Fruit fly (Drosophila melanogaster) whole organism, embryonic: ENCODE results near the gene CG3841.

Source experiments
- Abd-B ChIP-seq: fragments of 200-800 bp; sonication (Bioruptor generic); optimal IDR thresholded peaks from 2 replicates; lab custom pipeline; 2018; ENCODE audit warnings: missing biosample characterization, mild to moderate bottlenecking, missing genetic modification characterization, moderate library complexity
- Bgb ChIP-seq: fragments of 200-800 bp; sonication (Bioruptor generic); IDR thresholded peaks from 2 replicates; pipeline ENCODE4 v1.3.6; 2022; ENCODE audit warnings: missing biosample characterization, missing genetic modification characterization; ENCODE audit not compliant: partially characterized antibody
- CG10321 ChIP-seq: fragments of 200-800 bp; sonication (Bioruptor generic); IDR thresholded peaks from 2 replicates; pipeline ENCODE4 v1.3.6; 2022; ENCODE audit warnings: missing biosample characterization, missing genetic modification characterization
- CG10979 ChIP-seq: fragments of 200-800 bp; sonication (Bioruptor generic); optimal IDR thresholded peaks from 2 replicates; lab custom pipeline; 2018; ENCODE audit warnings: missing biosample characterization, mild to moderate bottlenecking, missing genetic modification characterization, moderate library complexity
- CG12104 ChIP-seq: fragments of 200-800 bp; sonication (Bioruptor generic); optimal IDR thresholded peaks from 3 replicates; lab custom pipeline; 2016; ENCODE audit warnings: missing biosample characterization, missing genetic modification characterization
- CG16813 ChIP-seq: fragments of 200-800 bp; sonication (Bioruptor generic); IDR thresholded peaks from 3 replicates; pipeline ENCODE4 v1.3.6; 2022; ENCODE audit warnings: missing biosample characterization, missing genetic modification characterization; ENCODE audit not compliant: partially characterized antibody
- CG17359 ChIP-seq: fragments of 200-800 bp; sonication (Bioruptor generic); optimal IDR thresholded peaks from 3 replicates; lab custom pipeline; 2018; ENCODE audit warnings: missing biosample characterization, mild to moderate bottlenecking, missing genetic modification characterization, moderate library complexity
- CG17385 ChIP-seq: fragments of 200-800 bp; sonication (Bioruptor generic); optimal IDR thresholded peaks from 3 replicates; lab custom pipeline; 2018; ENCODE audit warnings: missing biosample characterization, mild to moderate bottlenecking, missing genetic modification characterization
- CG2120 ChIP-seq: fragments of 200-800 bp; sonication (Bioruptor generic); optimal IDR thresholded peaks from 3 replicates; lab custom pipeline; 2016; ENCODE audit warnings: missing biosample characterization, missing genetic modification characterization
- CG30403 ChIP-seq: fragments of 200-800 bp; sonication (Bioruptor generic); optimal IDR thresholded peaks from 3 replicates; lab custom pipeline; 2016; ENCODE audit warnings: missing biosample characterization, missing genetic modification characterization
- CG32532 ChIP-seq: fragments of 200-800 bp; sonication (Bioruptor generic); IDR thresholded peaks from 2 replicates; pipeline ENCODE4 v1.3.6; 2022; ENCODE audit warnings: missing biosample characterization, missing genetic modification characterization
- CG32767 ChIP-seq: fragments of 200-800 bp; sonication (Bioruptor generic); IDR thresholded peaks from 2 replicates; pipeline ENCODE4 v1.3.6; 2022; ENCODE audit warnings: missing biosample characterization, missing genetic modification characterization
- CG32772 ChIP-seq: fragments of 200-800 bp; sonication (Bioruptor generic); IDR thresholded peaks from 2 replicates; pipeline ENCODE4 v1.3.6; 2022; ENCODE audit warnings: missing biosample characterization, missing genetic modification characterization
- CG3281 ChIP-seq: fragments of 200-800 bp; sonication (Bioruptor generic); optimal IDR thresholded peaks from 3 replicates; lab custom pipeline; 2017; ENCODE audit warnings: missing biosample characterization, mild to moderate bottlenecking, missing genetic modification characterization
- CG4730 ChIP-seq: fragments of 200-800 bp; sonication (Bioruptor generic); IDR thresholded peaks from 2 replicates; pipeline ENCODE4 v1.3.6; 2022; ENCODE audit warnings: missing biosample characterization, missing genetic modification characterization
- CG5953 ChIP-seq: fragments of 200-800 bp; sonication (Bioruptor generic); IDR thresholded peaks from 2 replicates; pipeline ENCODE4 v1.3.6; 2022; ENCODE audit warnings: missing biosample characterization, missing genetic modification characterization
- CG6272 ChIP-seq: fragments of 200-800 bp; sonication (Bioruptor generic); IDR thresholded peaks from 2 replicates; pipeline ENCODE4 v1.3.6; 2022; ENCODE audit warnings: missing biosample characterization, missing genetic modification characterization
- CG6654 ChIP-seq: fragments of 200-800 bp; sonication (Bioruptor generic); optimal IDR thresholded peaks from 2 replicates; lab custom pipeline; 2017; ENCODE audit warnings: missing biosample characterization, mild to moderate bottlenecking, missing genetic modification characterization
- CG6854 ChIP-seq: fragments of 200-800 bp; sonication (Bioruptor generic); optimal IDR thresholded peaks from 3 replicates; lab custom pipeline; 2017; ENCODE audit warnings: missing biosample characterization, mild to moderate bottlenecking, missing genetic modification characterization
- CG7372 ChIP-seq: fragments of 200-800 bp; sonication (Bioruptor generic); IDR thresholded peaks from 2 replicates; pipeline ENCODE4 v1.3.6; 2022; ENCODE audit warnings: missing biosample characterization, missing genetic modification characterization
- CG9932 ChIP-seq: fragments of 200-800 bp; sonication (Bioruptor generic); IDR thresholded peaks from 2 replicates; pipeline ENCODE4 v1.3.6; 2022; ENCODE audit warnings: missing biosample characterization, missing genetic modification characterization
- Dad ChIP-seq: fragments of 200-800 bp; sonication (Bioruptor generic); optimal IDR thresholded peaks from 3 replicates; lab custom pipeline; 2016; ENCODE audit warnings: missing biosample characterization, missing genetic modification characterization
- Deaf1 ChIP-seq: fragments of 200-800 bp; optimal IDR thresholded peaks from 3 replicates; lab custom pipeline; 2019; ENCODE audit warnings: missing biosample characterization, mild to moderate bottlenecking, missing genetic modification characterization, moderate library complexity
- Ets65A ChIP-seq: fragments of 200-800 bp; sonication (Bioruptor generic); peaks from one replicate; lab custom pipeline; 2016; ENCODE audit warnings: missing biosample characterization, missing genetic modification characterization
- HLH3B ChIP-seq: fragments of 200-800 bp; sonication (Bioruptor generic); IDR thresholded peaks from 2 replicates; pipeline ENCODE4 v1.3.6; 2022; ENCODE audit warnings: missing biosample characterization, missing genetic modification characterization
- Hr39 ChIP-seq: fragments of >200 bp; optimal IDR thresholded peaks from 2 replicates; lab custom pipeline; 2017
- Med ChIP-seq: fragments of 200-800 bp; sonication (Bioruptor generic); peaks from one replicate; lab custom pipeline; 2016; ENCODE audit warnings: missing biosample characterization, missing genetic modification characterization, mild to moderate bottlenecking, inconsistent platforms, moderate library complexity
- Ptx1 ChIP-seq: fragments of 200-800 bp; sonication (Bioruptor generic); IDR thresholded peaks from 2 replicates; pipeline ENCODE4 v1.3.6; 2022; ENCODE audit warnings: missing biosample characterization, missing genetic modification characterization
- Rfx ChIP-seq: fragments of 200-800 bp; sonication (Bioruptor generic); IDR thresholded peaks from 2 replicates; pipeline ENCODE4 v1.3.6; 2022; ENCODE audit warnings: missing biosample characterization, missing genetic modification characterization
- Ssrp ChIP-seq: fragments of 200-800 bp; sonication (Bioruptor generic); optimal IDR thresholded peaks from 2 replicates; lab custom pipeline; 2018; ENCODE audit warnings: missing biosample characterization, mild to moderate bottlenecking, missing genetic modification characterization, moderate library complexity
- Xbp1 ChIP-seq: fragments of 200-800 bp; sonication (Bioruptor generic); optimal IDR thresholded peaks from 3 replicates; lab custom pipeline; 2016; ENCODE audit warnings: missing biosample characterization, mild to moderate bottlenecking, missing genetic modification characterization
- bab2 ChIP-seq: fragments of 200-800 bp; sonication (Bioruptor generic); optimal IDR thresholded peaks from 2 replicates; lab custom pipeline; 2016; ENCODE audit warnings: missing biosample characterization, missing genetic modification characterization
- chinmo ChIP-seq: fragments of 200-800 bp; sonication (Bioruptor generic); IDR thresholded peaks from 4 replicates; pipeline ENCODE4 v1.3.6; 2022; ENCODE audit warnings: missing biosample characterization, missing genetic modification characterization; ENCODE audit not compliant: partially characterized antibody
- crol ChIP-seq: fragments of 200-800 bp; sonication (Bioruptor generic); IDR thresholded peaks from 2 replicates; pipeline ENCODE4 v1.3.6; 2022; ENCODE audit warnings: missing biosample characterization, missing genetic modification characterization
- exex ChIP-seq: fragments of 200-800 bp; sonication (Bioruptor generic); optimal IDR thresholded peaks from 4 replicates; lab custom pipeline; 2018; ENCODE audit warnings: missing biosample characterization, mild to moderate bottlenecking, missing genetic modification characterization, moderate library complexity
- fru ChIP-seq: fragments of >200 bp; optimal IDR thresholded peaks from 2 replicates; lab custom pipeline; 2017
- lbe ChIP-seq: fragments of 200-800 bp; sonication (Bioruptor generic); optimal IDR thresholded peaks from 2 replicates; lab custom pipeline; 2016; ENCODE audit warnings: missing biosample characterization, mild to moderate bottlenecking, missing genetic modification characterization
- lilli ChIP-seq: fragments of 200-800 bp; sonication (Bioruptor generic); optimal IDR thresholded peaks from 3 replicates; lab custom pipeline; 2016; ENCODE audit warnings: missing biosample characterization, missing genetic modification characterization
- nmo ChIP-seq: fragments of 200-800 bp; sonication (Bioruptor generic); optimal IDR thresholded peaks from 2 replicates; lab custom pipeline; 2018; ENCODE audit warnings: missing biosample characterization, mild to moderate bottlenecking, missing genetic modification characterization, moderate library complexity
- onecut ChIP-seq: fragments of 200-800 bp; sonication (Bioruptor generic); IDR thresholded peaks from 2 replicates; pipeline ENCODE4 v1.3.6; 2022; ENCODE audit warnings: missing biosample characterization, missing genetic modification characterization
- p53 ChIP-seq: fragments of 200-800 bp; sonication (Bioruptor generic); optimal IDR thresholded peaks from 2 replicates; lab custom pipeline; 2016; ENCODE audit warnings: missing biosample characterization, missing genetic modification characterization
- pan ChIP-seq, 4 experiments: fragments of >200 bp in 3 of 4; fragments of 200-800 bp in 1 of 4; sonication (Bioruptor generic) in 1 of 4; optimal IDR thresholded peaks in 3 of 4; IDR thresholded peaks in 1 of 4; 2 replicates each; pipeline versions ENCODE4 v1.3.6 to Lab custom; 2017 to 2022; ENCODE audit warnings: missing biosample characterization in 2 of 4, missing genetic modification characterization in 2 of 4, mixed read lengths in 1 of 4
- ro ChIP-seq: fragments of 200-800 bp; sonication (Bioruptor generic); IDR thresholded peaks from 2 replicates; pipeline ENCODE4 v1.3.6; 2022; ENCODE audit warnings: missing biosample characterization, missing genetic modification characterization
- row ChIP-seq: fragments of 200-800 bp; sonication (Bioruptor generic); IDR thresholded peaks from 3 replicates; pipeline ENCODE4 v1.3.6; 2022; ENCODE audit warnings: missing biosample characterization, missing genetic modification characterization
- salm ChIP-seq: fragments of 200-800 bp; sonication (Bioruptor generic); optimal IDR thresholded peaks from 2 replicates; lab custom pipeline; 2018; ENCODE audit warnings: missing biosample characterization, mild to moderate bottlenecking, missing genetic modification characterization
- sisA ChIP-seq: fragments of 200-800 bp; sonication (Bioruptor generic); IDR thresholded peaks from 2 replicates; pipeline ENCODE4 v1.3.6; 2022; ENCODE audit warnings: missing biosample characterization, missing genetic modification characterization
- sr ChIP-seq: fragments of 200-800 bp; sonication (Bioruptor generic); IDR thresholded peaks from 3 replicates; pipeline ENCODE4 v1.3.6; 2022; ENCODE audit warnings: missing biosample characterization, missing genetic modification characterization
- trh ChIP-seq: fragments of 200-800 bp; sonication (Bioruptor generic); optimal IDR thresholded peaks from 2 replicates; lab custom pipeline; 2016; ENCODE audit warnings: missing biosample characterization, missing genetic modification characterization
- z ChIP-seq: fragments of 200-800 bp; sonication (Bioruptor generic); IDR thresholded peaks from 3 replicates; pipeline ENCODE4 v1.3.6; 2022; ENCODE audit warnings: missing biosample characterization, missing genetic modification characterization

The CG3841 gene

dm6 chr2L:9564527-9564926 is 24.7 kb upstream of the CG3841 start (continued):
- TF ChIP-seq bab2 (GFP tag; lab: Kevin White, UChicago) (no peak), exex (no peak), Ets65A (GFP tag; lab: Kevin White, UChicago) (peak; percentile 83), pan (optimal IDR thresholded peaks at IDR 0.05; lab: Kevin White, UChicago) (no peak), pan (GFP tag; optimal IDR thresholded peaks at IDR 0.05 in 1 of 2, IDR thresholded peaks at IDR 0.05 in 1 of 2) (peak in 1 of 2 experiments; percentile 63), CG17385 (peak; percentile 40), salm (no peak), CG17359 (tag; lab: Kevin White, UChicago) (peak; percentile 53), CG3281 (GFP tag; lab: Kevin White, UChicago) (peak; percentile 48), sisA (0 out of 2 replicates have a peak, but pooled peaks have one; percentile 35), nmo (GFP tag; lab: Kevin White, UChicago) (peak; percentile 54), CG12104 (GFP tag; lab: Kevin White, UChicago) (peak; percentile 23), z (GFP tag; lab: Robert Waterston, UW) (no peak), lilli (peak; percentile 37), CG32532 (GFP tag; lab: Robert Waterston, UW) (peak; percentile 28; the same call in 1 of the 2 replicates), CG10979 (tag; lab: Kevin White, UChicago) (peak; percentile 17), Ssrp (tag; lab: Kevin White, UChicago) (peak; percentile 51), CG32767 (GFP tag; lab: Robert Waterston, UW) (0 out of 2 replicates have a peak, but pooled peaks have one; percentile 33)

dm6 chr2L:9565387-9565786 is 23.9 kb upstream of the CG3841 start, which contains the start of gene CG46468:
CG46468 (minus strand) TSS chr2L:9565438.
- TF ChIP-seq Med (GFP tag; lab: Kevin White, UChicago) = peak; percentile 38
- TF ChIP-seq row (GFP tag; lab: Robert Waterston, UW) = 0 out of 3 replicates have a peak, but pooled peaks have one; percentile 17
- no peak for TF ChIP-seq CG6654 (GFP tag; lab: Kevin White, UChicago)
- TF ChIP-seq crol (GFP tag; lab: Robert Waterston, UW) = peak; percentile 71
- TF ChIP-seq p53 (GFP tag; lab: Kevin White, UChicago) = no peak
- peak; percentile 11; the same call in 1 of the 2 replicates for TF ChIP-seq CG32772 (GFP tag; lab: Robert Waterston, UW)
- no peak for TF ChIP-seq trh (GFP tag; lab: Kevin White, UChicago)
- peak; percentile 55; the same call in 2 of the 3 replicates for TF ChIP-seq sr (GFP tag; lab: Robert Waterston, UW)
- TF ChIP-seq Xbp1 (GFP tag; lab: Kevin White, UChicago) = no peak
- 0 out of 2 replicates have a peak, but pooled peaks have one; percentile 9 for TF ChIP-seq CG7372
- TF ChIP-seq Ets65A (GFP tag; lab: Kevin White, UChicago) = peak; percentile 10
- TF ChIP-seq CG10321 (GFP tag; lab: Robert Waterston, UW) = no peak
- TF ChIP-seq Hr39 (lab: Kevin White, UChicago) = no peak
- TF ChIP-seq ro (GFP tag; lab: Robert Waterston, UW) = no peak
- no peak for TF ChIP-seq CG30403 (GFP tag; lab: Kevin White, UChicago)
- TF ChIP-seq CG4730 (GFP tag; lab: Robert Waterston, UW) = 0 out of 2 replicates have a peak, but pooled peaks have one; percentile 10
- no peak for TF ChIP-seq Dad
- 0 out of 2 replicates have a peak, but pooled peaks have one; percentile 20 for TF ChIP-seq Rfx

dm6 chr2L:9566656-9567055 is 22.6 kb upstream of the CG3841 start, which contains the start of gene jp:
jp (minus strand) TSS chr2L:9566750.
- peak; percentile 68 for TF ChIP-seq Med (GFP tag; lab: Kevin White, UChicago)
- TF ChIP-seq CG9932 (GFP tag; lab: Robert Waterston, UW) = 0 out of 2 replicates have a peak, but pooled peaks have one; percentile 9
- TF ChIP-seq HLH3B (GFP tag; lab: Robert Waterston, UW) = no peak
- 0 out of 2 replicates have a peak, but pooled peaks have one; percentile 23 for TF ChIP-seq CG5953 (GFP tag; lab: Robert Waterston, UW)
- TF ChIP-seq onecut (GFP tag; lab: Robert Waterston, UW) = peak; percentile 43
- TF ChIP-seq CG6854 (GFP tag; lab: Kevin White, UChicago) = peak; percentile 3
- no peak for TF ChIP-seq Rfx
- no peak for TF ChIP-seq lbe (GFP tag; lab: Kevin White, UChicago)
- TF ChIP-seq Ptx1 (GFP tag; lab: Robert Waterston, UW) = no peak
- TF ChIP-seq Bgb (GFP tag; lab: Robert Waterston, UW) = 0 out of 2 replicates have a peak, but pooled peaks have one; percentile 28
- TF ChIP-seq Deaf1 (tag; lab: Kevin White, UChicago) = peak; percentile 96
- TF ChIP-seq CG6272 (GFP tag; lab: Robert Waterston, UW) = no peak
- TF ChIP-seq Abd-B (GFP tag; lab: Kevin White, UChicago) = no peak
- no peak for TF ChIP-seq CG2120 (GFP tag; lab: Kevin White, UChicago)
- TF ChIP-seq fru = no peak
- peak; percentile 72; the same call in 1 of the 4 replicates for TF ChIP-seq chinmo (GFP tag; lab: Robert Waterston, UW)
- 0 out of 3 replicates have a peak, but pooled peaks have one; percentile 25 for TF ChIP-seq CG16813 (GFP tag; lab: Robert Waterston, UW)
